Worm (Caenorhabditis elegans) whole organism, dauer: ENCODE data around the gene F56A4.3.
"Not testable (repeated sequence)": the region's sequence is repeated elsewhere in the genome, so short reads cannot be mapped to it uniquely, and the experiment has no call there.

ENCODE experiments used
- unc-62 ChIP-seq: sonication (generic microtip); optimal IDR thresholded peaks from 2 replicates; lab custom pipeline; 2017; ENCODE audit warnings: missing biosample characterization, missing genetic modification reagents, missing genetic modification characterization

F56A4.3 gene

ce11 chrV:2453114-2453513, at the start of gene F56A4.3:
Gene F56A4.3 (plus strand): TSS chrV:2453414.
- not testable (repeated sequence) for TF ChIP-seq unc-62 (GFP tag; lab: Kevin White, UChicago)

DNA sequence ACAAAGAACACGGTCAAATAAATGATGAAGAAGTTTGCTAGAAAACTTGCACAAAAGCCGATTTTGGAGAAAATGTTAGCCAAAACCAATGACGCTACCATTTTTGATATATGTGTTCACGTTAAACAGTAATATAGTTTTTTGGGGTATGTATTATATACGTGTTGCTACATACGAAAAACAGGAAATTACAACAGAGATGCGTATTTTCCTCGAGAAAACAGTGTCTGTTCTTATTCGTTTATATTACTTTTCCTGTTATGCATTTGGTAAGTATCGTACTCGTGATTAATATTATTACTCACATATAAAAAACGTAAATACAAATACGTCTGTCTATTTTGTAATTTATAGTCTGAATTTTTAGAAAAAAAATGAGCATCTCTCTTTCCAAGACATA, 46.0 kb upstream of the F56A4.3 start, which contains the start of gene str-265:
Gene str-265, minus strand, starts transcription at position 101 of the 400 bp plus-strand sequence.
- not testable (repeated sequence) for TF ChIP-seq unc-62 (GFP tag; lab: Kevin White, UChicago)

- not testable (repeated sequence) for TF ChIP-seq unc-62 (GFP tag; lab: Kevin White, UChicago)
Measured at ce11 chrV:2428024-2428423, 25.2 kb upstream of the F56A4.3 start, which contains the start of gene str-119. Gene str-119 (minus strand): TSS chrV:2428124.
